Worm (Caenorhabditis elegans): ENCODE measurements around the gene copd-1.

ce11 chrIII:6607646-6608045, 17.1 kb downstream of the copd-1 start:
- TF ChIP-seq jun-1 (tag; optimal IDR thresholded peaks at IDR 0.05) (no peak), nhr-43 (tag; optimal IDR thresholded peaks at IDR 0.05; ENCODE audit: poor library complexity, severe bottlenecking) (no peak), elt-1 (tag; optimal IDR thresholded peaks at IDR 0.05) (no peak), ama-1 (optimal IDR thresholded peaks at IDR 0.05) (no peak), snpc-4 (tag; optimal IDR thresholded peaks at IDR 0.05) (no peak), daf-12 (tag; optimal IDR thresholded peaks at IDR 0.05) (no peak), ceh-16 (tag; optimal IDR thresholded peaks at IDR 0.05) (no peak), zag-1 (tag; optimal IDR thresholded peaks at IDR 0.05) (no peak), lsy-12 (tag; optimal IDR thresholded peaks at IDR 0.05) (no peak), unc-62 (GFP tag; optimal IDR thresholded peaks at IDR 0.05) (no peak), fkh-10 (GFP tag; optimal IDR thresholded peaks at IDR 0.05) (no peak), elt-2 (tag; optimal IDR thresholded peaks at IDR 0.05) (no peak), ztf-11 (tag; optimal IDR thresholded peaks at IDR 0.05) (no peak), pha-4 (tag; optimal IDR thresholded peaks at IDR 0.05) (no peak)

Measured in whole organism, L3 larva.